Worm (Caenorhabditis elegans): Measurements from ENCODE around the gene clr-1.

clr-1 gene

DNA sequence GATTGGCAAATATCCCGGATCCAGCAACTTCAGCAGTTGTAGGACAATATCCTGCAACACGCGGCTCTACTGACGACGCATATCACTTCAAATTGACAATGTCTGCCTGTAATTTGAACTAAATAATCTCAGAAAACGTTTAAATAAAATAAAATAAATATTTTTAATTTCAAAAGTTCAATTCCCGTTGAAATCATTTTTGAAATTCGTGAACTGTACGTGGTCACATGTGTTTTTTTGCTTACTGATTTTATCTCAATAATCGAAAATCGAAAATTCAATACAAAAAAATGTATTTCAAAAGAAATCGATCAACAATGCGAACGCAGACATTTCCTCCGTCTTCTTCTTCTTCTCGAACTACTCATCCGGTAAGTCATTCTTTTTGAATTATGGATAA lies 28.6 kb upstream of the clr-1 start, which contains the start of gene F07F6.1:
TSS of gene F07F6.1 (plus strand) at position 301 of the 400 bp plus-strand sequence.
- TF ChIP-seq nhr-76 (tag; optimal IDR thresholded peaks at IDR 0.05) (no peak), ham-2 (GFP tag; optimal IDR thresholded peaks at IDR 0.05) (no peak)

DNA sequence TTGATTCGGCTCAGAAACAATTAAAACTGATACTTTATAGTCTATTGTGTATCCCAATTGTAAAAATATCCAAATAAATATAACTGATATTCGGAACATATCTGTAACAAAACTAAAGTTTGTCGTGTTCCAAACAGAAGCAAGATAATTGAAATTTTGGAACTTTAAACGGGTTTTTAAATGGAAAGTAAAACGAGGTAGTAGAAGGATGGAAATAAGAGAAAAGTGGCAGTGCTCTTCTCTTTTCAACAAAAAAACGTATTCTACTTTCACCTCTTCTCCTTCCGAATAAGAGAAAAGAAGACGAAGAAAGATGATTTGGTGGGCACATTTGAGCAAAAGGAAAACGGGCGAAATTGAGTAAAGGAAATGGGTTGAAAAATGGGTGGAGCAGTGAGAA lies 19.7 kb upstream of the clr-1 start, which contains the start of gene nmr-1:
TSS of gene nmr-1 (minus strand) at position 101 of the 400 bp plus-strand sequence.
- TF ChIP-seq cnd-1 (tag; optimal IDR thresholded peaks at IDR 0.05) = no peak
- TF ChIP-seq ces-1 (GFP tag; optimal IDR thresholded peaks at IDR 0.05) = no peak
- no peak for TF ChIP-seq blmp-1 (tag; optimal IDR thresholded peaks at IDR 0.05)
- no peak for TF ChIP-seq nhr-76 (tag; optimal IDR thresholded peaks at IDR 0.05)
- no peak for TF ChIP-seq lin-13 (tag; optimal IDR thresholded peaks at IDR 0.05)
- no peak for TF ChIP-seq lsy-2 (tag; optimal IDR thresholded peaks at IDR 0.05)
- no peak for TF ChIP-seq pha-4 (tag; optimal IDR thresholded peaks at IDR 0.05)
- TF ChIP-seq mep-1 (tag; optimal IDR thresholded peaks at IDR 0.05) = no peak
- no peak for TF ChIP-seq sem-2 (GFP tag; optimal IDR thresholded peaks at IDR 0.05)
- TF ChIP-seq snpc-4 (tag; optimal IDR thresholded peaks at IDR 0.05) = no peak
- no peak for TF ChIP-seq zip-8 (tag; optimal IDR thresholded peaks at IDR 0.05)
- no peak for TF ChIP-seq M03D4.4 (tag; optimal IDR thresholded peaks at IDR 0.05)
- TF ChIP-seq nhr-28 (tag; optimal IDR thresholded peaks at IDR 0.05) = no peak

- TF ChIP-seq ham-2 (GFP tag; optimal IDR thresholded peaks at IDR 0.05) (no peak), nhr-28 (tag; optimal IDR thresholded peaks at IDR 0.05) (no peak), ceh-83 (GFP tag; optimal IDR thresholded peaks at IDR 0.05) (no peak), nhr-2 (tag; optimal IDR thresholded peaks at IDR 0.05) (no peak), nhr-76 (tag; optimal IDR thresholded peaks at IDR 0.05) (no peak), zip-8 (tag; optimal IDR thresholded peaks at IDR 0.05) (no peak)
Measured at ce11 chrII:5447381-5447780, 18.8 kb upstream of the clr-1 start, which contains the start of gene cex-1. Gene cex-1, plus strand, starts transcription at chrII:5447681.

ce11 chrII:5449219-5449618 lies 16.9 kb upstream of the clr-1 start:
- peak; percentile 87 for TF ChIP-seq hlh-1 (tag; optimal IDR thresholded peaks at IDR 0.05)
- TF ChIP-seq unc-120 (tag; optimal IDR thresholded peaks at IDR 0.05; ENCODE audit: poor library complexity, severe bottlenecking) = no peak
- TF ChIP-seq elt-3 (tag; optimal IDR thresholded peaks at IDR 0.05) = no peak
- no peak for TF ChIP-seq elt-1 (tag; optimal IDR thresholded peaks at IDR 0.05; ENCODE audit: borderline replicate concordance, insufficient read depth)
- TF ChIP-seq unc-62 (GFP tag; optimal IDR thresholded peaks at IDR 0.05) = peak; percentile 8
- no peak for TF ChIP-seq ceh-83 (GFP tag; optimal IDR thresholded peaks at IDR 0.05)
- TF ChIP-seq mab-5 (tag; optimal IDR thresholded peaks at IDR 0.05) = no peak
- TF ChIP-seq sem-2 (GFP tag; optimal IDR thresholded peaks at IDR 0.05) = no peak
- no peak for TF ChIP-seq sptf-1 (tag; optimal IDR thresholded peaks at IDR 0.05)
- no peak for TF ChIP-seq cnd-1 (tag; optimal IDR thresholded peaks at IDR 0.05)
- TF ChIP-seq bed-3 (GFP tag; optimal IDR thresholded peaks at IDR 0.05) = no peak

DNA sequence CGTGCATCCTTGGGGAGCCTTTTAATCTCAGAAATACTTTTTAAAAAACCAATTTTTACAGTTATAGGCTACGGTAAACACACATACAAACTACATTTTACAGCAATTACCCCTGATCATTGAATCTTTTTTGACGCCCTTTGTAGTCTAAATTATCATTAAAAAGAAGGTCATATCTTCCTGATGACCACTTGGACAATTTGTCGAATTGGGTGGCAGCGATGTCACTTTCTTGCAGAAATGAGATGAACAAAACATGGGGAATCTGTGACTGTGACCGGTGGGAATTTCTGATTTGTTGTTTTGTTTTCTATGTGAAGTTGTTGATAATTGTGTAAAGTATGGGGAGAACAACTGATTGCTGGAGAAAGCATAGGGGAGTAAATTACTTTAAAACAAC lies 16.5 kb upstream of the clr-1 start:
- TF ChIP-seq elt-1 (tag; optimal IDR thresholded peaks at IDR 0.05; ENCODE audit: borderline replicate concordance, insufficient read depth) (no peak), ham-2 (GFP tag; optimal IDR thresholded peaks at IDR 0.05) (no peak), nhr-237 (tag; optimal IDR thresholded peaks at IDR 0.05) (no peak), ceh-83 (GFP tag; optimal IDR thresholded peaks at IDR 0.05) (no peak), pha-4 (tag; optimal IDR thresholded peaks at IDR 0.05) (no peak), lsy-2 (tag; optimal IDR thresholded peaks at IDR 0.05) (no peak), lin-13 (tag; optimal IDR thresholded peaks at IDR 0.05) (no peak), unc-120 (tag; optimal IDR thresholded peaks at IDR 0.05; ENCODE audit: poor library complexity, severe bottlenecking) (no peak), nhr-28 (tag; optimal IDR thresholded peaks at IDR 0.05) (no peak), nhr-12 (tag; optimal IDR thresholded peaks at IDR 0.05) (no peak), drap-1 (GFP tag; optimal IDR thresholded peaks at IDR 0.05) (no peak), M03D4.4 (tag; optimal IDR thresholded peaks at IDR 0.05) (no peak), cnd-1 (tag; optimal IDR thresholded peaks at IDR 0.05) (no peak), tbx-8 (GFP tag; optimal IDR thresholded peaks at IDR 0.05) (no peak), mls-2 (tag; optimal IDR thresholded peaks at IDR 0.05) (no peak), blmp-1 (tag; optimal IDR thresholded peaks at IDR 0.05) (no peak), ceh-43 (GFP tag; optimal IDR thresholded peaks at IDR 0.05) (no peak)

DNA sequence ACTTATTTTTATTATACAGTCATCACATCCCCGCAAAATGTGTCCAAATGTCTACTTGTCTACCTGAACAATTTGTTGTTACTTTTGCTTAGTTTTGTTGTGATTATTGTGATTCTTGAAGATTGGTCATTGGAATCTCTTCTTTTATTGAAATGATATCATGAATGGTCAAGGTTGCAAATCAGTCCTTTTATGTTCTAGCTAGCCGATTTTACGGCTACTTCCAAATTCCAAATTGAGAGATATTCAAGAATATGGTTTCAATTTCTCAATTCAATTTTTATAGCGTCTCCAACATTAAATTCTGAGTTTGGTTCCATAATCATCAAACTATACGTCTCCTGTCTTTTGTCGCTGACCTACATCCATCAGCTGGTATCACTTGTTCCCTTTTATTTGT lies 14.9 kb upstream of the clr-1 start:
- TF ChIP-seq elt-3 (tag; optimal IDR thresholded peaks at IDR 0.05) (no peak), snpc-4 (tag; optimal IDR thresholded peaks at IDR 0.05) (no peak), elt-1 (tag; optimal IDR thresholded peaks at IDR 0.05; ENCODE audit: borderline replicate concordance, insufficient read depth) (no peak)

Measured in whole organism, mixed stage, embryonic.